Worm (Caenorhabditis elegans) whole organism, L3 larva: ENCODE data around the gene C01G10.15.

Source experiments
- R02D3.7 ChIP-seq: fragments of 150-350 bp; optimal IDR thresholded peaks from 2 replicates; lab custom pipeline; 2014; ENCODE audit warnings: missing biosample characterization, missing genetic modification characterization
- ZK546.5 ChIP-seq: sonication (generic microtip); optimal IDR thresholded peaks from 2 replicates; lab custom pipeline; 2017; ENCODE audit warnings: missing biosample characterization, missing genetic modification characterization
- aly-2 ChIP-seq: fragments of 150-350 bp; optimal IDR thresholded peaks from 2 replicates; lab custom pipeline; 2014; ENCODE audit warnings: missing biosample characterization, missing genetic modification characterization
- ama-1 ChIP-seq: fragments of 150-350 bp; optimal IDR thresholded peaks from 2 replicates; lab custom pipeline; 2018
- ceh-16 ChIP-seq: sonication (generic microtip); optimal IDR thresholded peaks from 2 replicates; lab custom pipeline; 2017; ENCODE audit warnings: missing biosample characterization, missing genetic modification characterization
- ceh-28 ChIP-seq: fragments of 150-350 bp; optimal IDR thresholded peaks from 2 replicates; lab custom pipeline; 2014; ENCODE audit warnings: missing biosample characterization, missing genetic modification reagents, missing genetic modification characterization
- ceh-82 ChIP-seq: fragments of 150-350 bp; optimal IDR thresholded peaks from 2 replicates; lab custom pipeline; 2014; ENCODE audit warnings: missing biosample characterization, missing genetic modification characterization
- ceh-9 ChIP-seq: sonication (generic microtip); optimal IDR thresholded peaks from 2 replicates; lab custom pipeline; 2018; ENCODE audit warnings: missing biosample characterization, missing genetic modification characterization
- daf-12 ChIP-seq: fragments of 150-350 bp; optimal IDR thresholded peaks from 2 replicates; lab custom pipeline; 2014; ENCODE audit warnings: missing biosample characterization, missing genetic modification reagents, missing genetic modification characterization
- egl-27 ChIP-seq: sonication (generic microtip); optimal IDR thresholded peaks from 4 replicates; lab custom pipeline; 2017; ENCODE audit warnings: missing biosample characterization, missing genetic modification reagents, missing genetic modification characterization
- egl-5 ChIP-seq: fragments of 150-350 bp; optimal IDR thresholded peaks from 2 replicates; lab custom pipeline; 2017; ENCODE audit warnings: missing biosample characterization, missing genetic modification reagents, missing genetic modification characterization, inconsistent platforms
- elt-1 ChIP-seq: fragments of 150-350 bp; optimal IDR thresholded peaks from 2 replicates; lab custom pipeline; 2014; ENCODE audit warnings: missing biosample characterization, missing genetic modification characterization
- elt-2 ChIP-seq: sonication (generic microtip); optimal IDR thresholded peaks from 2 replicates; lab custom pipeline; 2016; ENCODE audit warnings: missing genetic modification reagents, mild to moderate bottlenecking, missing genetic modification characterization, missing compliant biosample characterization
- elt-3 ChIP-seq, 3 experiments: fragments of 150-350 bp in 1 of 3; sonication (generic microtip) in 2 of 3; optimal IDR thresholded peaks; 2 replicates in 2 of 3; 4 replicates in 1 of 3; lab custom pipeline; 2014 to 2017; ENCODE audit warnings: missing biosample characterization in 3 of 3, missing genetic modification characterization in 3 of 3
- eor-1 ChIP-seq, 2 experiments: fragments of 150-350 bp; optimal IDR thresholded peaks; 2 replicates each; lab custom pipeline; 2014 to 2018; ENCODE audit warnings: missing biosample characterization in 2 of 2, missing genetic modification characterization in 2 of 2
- fkh-10 ChIP-seq: sonication (generic microtip); optimal IDR thresholded peaks from 2 replicates; lab custom pipeline; 2017; ENCODE audit warnings: missing biosample characterization, missing genetic modification reagents, missing genetic modification characterization
- fkh-2 ChIP-seq: fragments of 150-350 bp; optimal IDR thresholded peaks from 2 replicates; lab custom pipeline; 2014; ENCODE audit warnings: missing biosample characterization, missing genetic modification reagents, missing genetic modification characterization
- hmg-11 ChIP-seq: sonication (generic microtip); optimal IDR thresholded peaks from 2 replicates; lab custom pipeline; 2016; ENCODE audit warnings: missing genetic modification characterization, missing compliant biosample characterization
- jun-1 ChIP-seq: fragments of 150-350 bp; optimal IDR thresholded peaks from 2 replicates; lab custom pipeline; 2014; ENCODE audit warnings: missing biosample characterization, missing genetic modification reagents, missing genetic modification characterization
- lin-39 ChIP-seq: fragments of 150-350 bp; optimal IDR thresholded peaks from 2 replicates; lab custom pipeline; 2018; ENCODE audit warnings: missing biosample characterization, missing genetic modification reagents, missing genetic modification characterization
- lsy-12 ChIP-seq: sonication (generic microtip); optimal IDR thresholded peaks from 2 replicates; lab custom pipeline; 2016; ENCODE audit warnings: mild to moderate bottlenecking, missing genetic modification characterization, missing compliant biosample characterization
- mdl-1 ChIP-seq: fragments of 150-350 bp; optimal IDR thresholded peaks from 2 replicates; lab custom pipeline; 2014; ENCODE audit warnings: missing biosample characterization, missing genetic modification characterization
- mml-1 ChIP-seq: fragments of 150-350 bp; sonication (generic microtip); optimal IDR thresholded peaks from 3 replicates; lab custom pipeline; 2014; ENCODE audit warnings: missing biosample characterization, missing genetic modification characterization
- nhr-11 ChIP-seq: fragments of 150-350 bp; optimal IDR thresholded peaks from 2 replicates; lab custom pipeline; 2014; ENCODE audit warnings: missing biosample characterization, missing genetic modification characterization
- nhr-23 ChIP-seq: fragments of 150-350 bp; optimal IDR thresholded peaks from 2 replicates; lab custom pipeline; 2014; ENCODE audit warnings: missing biosample characterization, missing genetic modification reagents, missing genetic modification characterization
- nhr-237 ChIP-seq: fragments of 150-350 bp; optimal IDR thresholded peaks from 2 replicates; lab custom pipeline; 2014; ENCODE audit warnings: missing biosample characterization, missing genetic modification characterization
- nhr-25 ChIP-seq: sonication (generic microtip); optimal IDR thresholded peaks from 2 replicates; lab custom pipeline; 2017; ENCODE audit warnings: missing biosample characterization, missing genetic modification characterization
- nhr-67 ChIP-seq: fragments of 150-350 bp; optimal IDR thresholded peaks from 2 replicates; lab custom pipeline; 2014; ENCODE audit warnings: missing biosample characterization, missing genetic modification characterization
- nhr-77 ChIP-seq: fragments of 150-350 bp; optimal IDR thresholded peaks from 2 replicates; lab custom pipeline; 2014; ENCODE audit warnings: missing biosample characterization, missing genetic modification characterization
- pha-4 ChIP-seq: fragments of 150-350 bp; optimal IDR thresholded peaks from 2 replicates; lab custom pipeline; 2014; ENCODE audit warnings: missing biosample characterization, missing genetic modification reagents, missing genetic modification characterization
- pqm-1 ChIP-seq: fragments of 150-350 bp; optimal IDR thresholded peaks from 2 replicates; lab custom pipeline; 2017; ENCODE audit warnings: missing biosample characterization, missing genetic modification characterization, inconsistent platforms
- skn-1 ChIP-seq: fragments of 150-350 bp; optimal IDR thresholded peaks from 2 replicates; lab custom pipeline; 2014; ENCODE audit warnings: missing biosample characterization, missing genetic modification characterization
- snpc-4 ChIP-seq: fragments of 150-350 bp; optimal IDR thresholded peaks from 2 replicates; lab custom pipeline; 2014; ENCODE audit warnings: missing biosample characterization, missing genetic modification characterization
- tbx-2 ChIP-seq: sonication (generic microtip); optimal IDR thresholded peaks from 2 replicates; lab custom pipeline; 2016; ENCODE audit warnings: mild to moderate bottlenecking, missing genetic modification characterization, missing compliant biosample characterization
- unc-39 ChIP-seq: sonication (generic microtip); optimal IDR thresholded peaks from 4 replicates; lab custom pipeline; 2017; ENCODE audit warnings: missing biosample characterization, missing genetic modification characterization
- unc-62 ChIP-seq: fragments of 150-350 bp; sonication (generic microtip); optimal IDR thresholded peaks from 4 replicates; lab custom pipeline; 2014; ENCODE audit warnings: missing biosample characterization, missing genetic modification reagents, missing genetic modification characterization
- ztf-11 ChIP-seq: fragments of 150-350 bp; optimal IDR thresholded peaks from 2 replicates; lab custom pipeline; 2014; ENCODE audit warnings: missing biosample characterization, missing genetic modification characterization
- ztf-4 ChIP-seq: fragments of 150-350 bp; optimal IDR thresholded peaks from 2 replicates; lab custom pipeline; 2014; ENCODE audit warnings: missing biosample characterization, missing genetic modification characterization

Gene C01G10.15

ce11 chrV:15099447-15099846, 12.3 kb upstream of the C01G10.15 start, which contains the start of gene C01G10.1:
TSS of gene C01G10.1 (plus strand) at chrV:15099747.
- no peak for TF ChIP-seq nhr-237 (tag; lab: Kevin White, UChicago)
- TF ChIP-seq nhr-23 (tag; lab: Kevin White, UChicago), result no peak
- no peak for TF ChIP-seq fkh-10 (GFP tag; lab: Kevin White, UChicago)
- no peak for TF ChIP-seq ztf-4 (tag; lab: Kevin White, UChicago)
- no peak for TF ChIP-seq nhr-77 (tag; lab: Kevin White, UChicago)
- TF ChIP-seq unc-39 (tag; lab: Kevin White, UChicago), result no peak
- TF ChIP-seq eor-1 (tag; optimal IDR thresholded peaks at IDR 0.05; lab: Kevin White, UChicago), result no peak
- no peak for TF ChIP-seq egl-27 (tag; lab: Kevin White, UChicago)
- no peak for TF ChIP-seq daf-12 (tag; lab: Kevin White, UChicago)
- no peak for TF ChIP-seq lsy-12 (tag; lab: Kevin White, UChicago)
- no peak for TF ChIP-seq snpc-4
- TF ChIP-seq, all 47 proteins: peak for 0

ce11 chrV:15094749-15095148, 7.6 kb upstream of the C01G10.15 start, which contains the start of gene srx-78:
TSS of gene srx-78 (plus strand) at chrV:15095049.
- TF ChIP-seq egl-5 (tag; lab: Kevin White, UChicago) (no peak), ztf-4 (tag; lab: Kevin White, UChicago) (no peak), skn-1 (tag; lab: Kevin White, UChicago) (no peak), ceh-82 (tag; lab: Kevin White, UChicago) (no peak), ztf-11 (tag; lab: Kevin White, UChicago) (no peak), mml-1 (no peak), nhr-25 (tag; lab: Kevin White, UChicago) (no peak), nhr-23 (tag; lab: Kevin White, UChicago) (no peak), nhr-237 (tag; lab: Kevin White, UChicago) (no peak), nhr-11 (tag; lab: Kevin White, UChicago) (no peak), jun-1 (no peak), ceh-16 (tag; lab: Kevin White, UChicago) (no peak), mdl-1 (tag; lab: Kevin White, UChicago) (no peak), elt-2 (tag; lab: Kevin White, UChicago) (no peak), nhr-67 (tag; lab: Kevin White, UChicago) (no peak), elt-3 (tag; optimal IDR thresholded peaks at IDR 0.05; lab: Kevin White, UChicago) (no peak), elt-1 (tag; lab: Kevin White, UChicago) (no peak), pha-4 (tag; lab: Kevin White, UChicago) (no peak)

ce11 chrV:15092666-15093065, 5.6 kb upstream of the C01G10.15 start, which contains the start of gene txt-12:
TSS of gene txt-12 (plus strand) at chrV:15092966.
- TF ChIP-seq egl-5 (tag; lab: Kevin White, UChicago) (no peak), ceh-9 (no peak), fkh-10 (GFP tag; lab: Kevin White, UChicago) (no peak), ama-1 (no peak), unc-39 (tag; lab: Kevin White, UChicago) (no peak), ztf-11 (tag; lab: Kevin White, UChicago) (no peak), pha-4 (tag; lab: Kevin White, UChicago) (peak; percentile 77)

ce11 chrV:15090457-15090856, 3.4 kb upstream of the C01G10.15 start, which contains the start of gene C01G10.17:
TSS of gene C01G10.17 (plus strand) at chrV:15090757.
- TF ChIP-seq lsy-12 (tag; lab: Kevin White, UChicago) (no peak), hmg-11 (tag; lab: Kevin White, UChicago) (no peak), elt-1 (tag; lab: Kevin White, UChicago) (no peak), lin-39 (tag; lab: Kevin White, UChicago) (no peak), aly-2 (tag; lab: Kevin White, UChicago) (no peak), ceh-16 (tag; lab: Kevin White, UChicago) (no peak), R02D3.7 (tag; lab: Kevin White, UChicago) (no peak)
- TF ChIP-seq, all 47 proteins: peak for 0

ce11 chrV:15089438-15089837, 2.3 kb upstream of the C01G10.15 start, which contains the start of the genes C01G10.5 and C01G10.4:
TSS of gene C01G10.5 (minus strand) at chrV:15089538.
TSS of gene C01G10.4 (plus strand) at chrV:15089740.
- no peak for TF ChIP-seq unc-62
- no peak for TF ChIP-seq mml-1
- TF ChIP-seq aly-2 (tag; lab: Kevin White, UChicago), result no peak
- TF ChIP-seq pqm-1 (tag; lab: Kevin White, UChicago), result no peak
- no peak for TF ChIP-seq unc-39 (tag; lab: Kevin White, UChicago)
- TF ChIP-seq eor-1 (tag; optimal IDR thresholded peaks at IDR 0.05; lab: Kevin White, UChicago), result no peak
- no peak for TF ChIP-seq elt-3 (tag; optimal IDR thresholded peaks at IDR 0.05; lab: Kevin White, UChicago)
- no peak for TF ChIP-seq ceh-16 (tag; lab: Kevin White, UChicago)
- no peak for TF ChIP-seq tbx-2
- TF ChIP-seq lsy-12 (tag; lab: Kevin White, UChicago), result no peak
- TF ChIP-seq ceh-28 (tag; lab: Kevin White, UChicago), result no peak
- TF ChIP-seq snpc-4, result no peak
- no peak for TF ChIP-seq ama-1
- TF ChIP-seq nhr-77 (tag; lab: Kevin White, UChicago), result no peak
- TF ChIP-seq fkh-2 (tag; lab: Kevin White, UChicago), result no peak
- TF ChIP-seq ZK546.5 (tag; lab: Kevin White, UChicago), result no peak
- TF ChIP-seq nhr-237 (tag; lab: Kevin White, UChicago), result no peak
- TF ChIP-seq nhr-23 (tag; lab: Kevin White, UChicago), result no peak
